Fruit fly (Drosophila melanogaster) whole organism, pupa: Measurements from ENCODE around the gene Best2.

Source experiments
- CG15710 ChIP-seq: fragments of 200-800 bp; sonication (Bioruptor generic); optimal IDR thresholded peaks from 2 replicates; lab custom pipeline; 2018; ENCODE audit warnings: missing biosample characterization, mild to moderate bottlenecking, missing genetic modification characterization, moderate library complexity
- CG32121 ChIP-seq: fragments of 200-800 bp; sonication (Bioruptor generic); IDR thresholded peaks from 2 replicates; pipeline ENCODE4 v1.3.6; 2022; ENCODE audit warnings: missing biosample characterization, missing genetic modification characterization
- CG9948 ChIP-seq: fragments of 200-800 bp; sonication (Bioruptor generic); optimal IDR thresholded peaks from 2 replicates; lab custom pipeline; 2018; ENCODE audit warnings: missing biosample characterization, mild to moderate bottlenecking, missing genetic modification characterization, moderate library complexity
- fd96Ca ChIP-seq: fragments of 200-800 bp; sonication (Bioruptor generic); IDR thresholded peaks from 3 replicates; pipeline ENCODE4 v1.3.6; 2022; ENCODE audit warnings: missing biosample characterization, missing genetic modification characterization
- rn ChIP-seq: fragments of 200-800 bp; sonication (Bioruptor generic); IDR thresholded peaks from 2 replicates; pipeline ENCODE4 v1.3.6; 2022; ENCODE audit warnings: missing biosample characterization, missing genetic modification characterization

dm6 chr3L:6270283-6270682 lies 13.8 kb upstream of the Best2 start:
- TF ChIP-seq CG32121 (GFP tag; lab: Robert Waterston, UW) (no peak), CG9948 (tag; lab: Kevin White, UChicago) (peak; percentile 42), fd96Ca (no peak), CG15710 (tag; lab: Kevin White, UChicago) (peak; percentile 50), rn (GFP tag; lab: Robert Waterston, UW) (no peak)
